Worm (Caenorhabditis elegans) whole organism, L4/young adult: ENCODE data around the gene F32D8.12.

Experiments used
- W03F9.2 ChIP-seq: fragments of 150-350 bp; optimal IDR thresholded peaks from 2 replicates; lab custom pipeline; 2014; ENCODE audit warnings: missing biosample characterization, missing genetic modification characterization
- dao-5 ChIP-seq: sonication (generic microtip); optimal IDR thresholded peaks from 2 replicates; lab custom pipeline; 2016; ENCODE audit warnings: missing genotype, missing genetic modification characterization, moderate library complexity, missing compliant biosample characterization
- him-1 ChIP-seq: sonication (generic microtip); optimal IDR thresholded peaks from 2 replicates; lab custom pipeline; 2016; ENCODE audit warnings: missing genotype, missing genetic modification reagents, missing genetic modification characterization, missing compliant biosample characterization

DNA sequence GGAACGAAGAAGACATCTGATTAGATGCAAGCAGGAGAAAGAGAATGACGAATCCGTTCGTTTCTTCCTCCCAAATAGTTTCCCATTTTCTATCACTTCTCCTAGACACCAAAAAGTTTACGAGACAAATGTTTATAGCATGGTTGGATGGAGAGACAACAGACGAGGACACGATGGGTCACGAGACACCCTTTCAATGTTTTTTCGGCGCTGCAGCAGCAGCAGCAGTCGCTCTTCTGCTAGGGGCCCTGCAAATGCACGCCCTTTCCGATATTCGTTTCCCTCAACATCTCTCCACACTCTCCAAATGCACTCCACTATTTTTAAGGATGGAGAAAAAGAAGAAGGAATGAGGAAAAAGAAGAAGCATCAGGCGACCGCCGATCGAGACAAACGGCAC lies 32.5 kb downstream of the F32D8.12 start:
- TF ChIP-seq him-1 (tag; lab: Kevin White, UChicago) (peak; percentile 62), W03F9.2 (tag; lab: Kevin White, UChicago) (peak; percentile 5), dao-5 (tag; lab: Kevin White, UChicago) (no peak)
